Fruit fly (Drosophila melanogaster): ENCODE data around the gene CG32812.

DNA sequence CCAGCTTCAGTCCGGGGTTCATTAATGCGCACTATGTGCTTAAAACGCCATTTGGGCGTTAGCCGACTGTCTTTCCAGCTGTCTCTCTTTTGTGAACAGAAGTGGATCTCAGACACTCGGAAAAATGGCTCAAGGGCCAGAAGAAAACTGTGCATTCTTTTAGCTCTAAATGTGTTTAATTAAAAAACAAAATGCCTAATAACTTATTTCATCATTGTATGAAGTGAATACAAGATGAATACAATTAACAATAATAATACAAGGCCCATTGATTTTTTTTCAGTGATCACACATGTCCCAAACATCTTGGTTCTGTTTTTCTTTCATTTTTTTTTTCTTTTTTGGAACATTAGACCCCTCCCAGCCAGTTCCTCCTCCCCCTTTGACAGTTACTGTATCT lies 14.2 kb upstream of the CG32812 start:
- no peak for TF ChIP-seq psq (optimal IDR thresholded peaks at IDR 0.05)
- TF ChIP-seq pan (optimal IDR thresholded peaks at IDR 0.05): no peak
- no peak for TF ChIP-seq CG8478 (optimal IDR thresholded peaks at IDR 0.05)
- TF ChIP-seq usp (GFP tag; optimal IDR thresholded peaks at IDR 0.05): no peak
- no peak for TF ChIP-seq EcR (GFP tag; optimal IDR thresholded peaks at IDR 0.05)
